Worm (Caenorhabditis elegans): ENCODE results near the gene F53F8.6.

DNA sequence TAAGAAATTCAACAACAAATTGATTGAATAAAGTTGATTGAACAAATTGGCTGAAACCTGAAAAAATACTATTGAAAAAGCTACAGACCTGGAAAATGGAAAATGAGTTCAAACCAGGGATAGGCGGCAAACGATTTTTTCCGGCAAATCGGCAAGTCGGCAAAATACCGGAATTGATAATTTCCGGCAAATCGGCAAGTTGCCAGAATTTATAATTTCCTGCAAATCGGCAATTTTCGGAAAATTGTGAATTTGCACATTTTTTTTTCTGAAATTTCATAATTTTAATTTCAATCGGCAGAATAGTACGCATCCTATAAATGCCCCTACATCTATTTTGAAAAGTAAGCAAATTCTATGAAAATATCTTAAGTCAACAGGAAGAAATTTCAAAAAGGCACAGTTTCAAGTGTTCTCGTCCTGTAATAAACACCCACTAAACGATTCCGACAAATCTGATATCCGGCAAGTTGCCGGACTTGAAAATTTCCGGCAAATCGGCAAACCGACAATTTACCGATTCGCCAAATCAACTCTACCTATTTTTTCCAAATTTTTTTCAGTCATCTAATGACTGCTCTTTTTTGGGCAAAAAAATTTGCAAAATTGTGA is 12.9 kb downstream of the F53F8.6 start:
- no peak for TF ChIP-seq B0019.2 (GFP tag; conservative IDR thresholded peaks at IDR 0.05)
- no peak for TF ChIP-seq unc-130 (GFP tag; optimal IDR thresholded peaks at IDR 0.05)
- TF ChIP-seq mel-28 (tag; optimal IDR thresholded peaks at IDR 0.05; ENCODE audit: borderline replicate concordance): no peak
- no peak for TF ChIP-seq ccch-3 (GFP tag; optimal IDR thresholded peaks at IDR 0.05)
- no peak for TF ChIP-seq snpc-3.4 (tag; optimal IDR thresholded peaks at IDR 0.05)
- TF ChIP-seq hsf-1 (GFP tag; IDR thresholded peaks at IDR 0.05): no peak

All from whole organism, young adult.